Worm (Caenorhabditis elegans) whole organism, L4/young adult: ENCODE measurements around the gene cdc-25.4.

Experiments used
- W03F9.2 ChIP-seq: fragments of 150-350 bp; optimal IDR thresholded peaks from 2 replicates; lab custom pipeline; 2014; ENCODE audit warnings: missing biosample characterization, missing genetic modification characterization
- him-1 ChIP-seq: sonication (generic microtip); optimal IDR thresholded peaks from 2 replicates; lab custom pipeline; 2016; ENCODE audit warnings: missing genotype, missing genetic modification reagents, missing genetic modification characterization, missing compliant biosample characterization

DNA sequence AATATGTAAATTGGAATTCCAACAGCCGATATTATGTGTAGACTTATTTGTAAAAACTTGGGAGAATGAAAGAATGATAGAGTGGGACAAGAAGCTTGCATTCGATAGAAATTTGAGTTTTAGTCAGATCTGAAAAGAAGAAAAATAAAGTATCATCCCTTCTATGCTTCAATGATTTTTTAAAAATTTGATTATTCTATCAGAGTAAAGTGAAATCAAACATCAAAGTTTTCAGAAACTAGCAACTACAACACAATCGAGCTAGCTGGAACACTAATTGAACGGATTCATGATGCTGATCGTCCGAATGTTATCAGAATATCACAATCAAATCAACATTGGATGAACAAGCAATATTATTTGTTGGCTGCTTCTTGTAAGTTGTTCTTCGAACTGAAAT lies 37.8 kb upstream of the cdc-25.4 start, which contains the start of gene srh-135:
- TF ChIP-seq him-1 (tag; lab: Kevin White, UChicago): no peak
- TF ChIP-seq W03F9.2 (tag; lab: Kevin White, UChicago): no peak
